Worm (Caenorhabditis elegans): Measurements from ENCODE around the gene smf-1.

Gene smf-1

DNA sequence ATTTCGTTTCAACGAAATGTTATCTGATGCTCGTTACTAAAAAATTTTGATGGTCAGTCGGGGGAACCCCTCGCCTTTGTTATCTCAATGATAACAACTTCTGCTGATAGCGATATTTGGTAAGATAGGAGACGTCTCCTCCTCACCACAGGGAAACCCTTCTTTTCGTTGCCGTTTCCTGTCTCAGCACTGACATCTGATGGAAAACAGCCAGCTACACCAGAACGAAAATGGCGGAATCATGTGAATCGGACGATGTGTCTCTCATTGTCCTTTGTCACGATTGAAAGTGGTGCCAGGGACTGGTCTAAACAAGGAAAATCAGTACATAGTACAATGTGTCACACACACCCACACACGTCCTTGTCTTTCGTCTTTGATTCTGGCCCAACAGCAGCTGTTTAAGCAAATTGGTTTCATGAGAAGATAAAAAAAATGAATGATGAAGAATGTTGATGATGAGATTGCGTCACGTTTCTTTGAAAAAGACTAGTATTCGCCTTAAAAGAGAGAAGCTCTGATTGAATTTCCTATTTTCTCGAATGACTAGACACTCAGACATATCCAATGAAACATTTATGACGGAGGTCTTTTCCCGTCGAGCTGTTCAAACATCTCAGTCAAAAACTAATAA, 13.6 kb upstream of the smf-1 start (continued):
- TF ChIP-seq hmg-1.1 (GFP tag; IDR thresholded peaks at IDR 0.05): no peak
- peak; percentile 67; the same call in 1 of the 2 replicates for TF ChIP-seq saeg-2 (GFP tag; IDR thresholded peaks at IDR 0.05)
- no peak for TF ChIP-seq ama-1 (optimal IDR thresholded peaks at IDR 0.05)
- peak; percentile 59 for TF ChIP-seq ces-1 (GFP tag; optimal IDR thresholded peaks at IDR 0.05)
- peak; percentile 72 for TF ChIP-seq mep-1 (tag; optimal IDR thresholded peaks at IDR 0.05)
- TF ChIP-seq nhr-41 (GFP tag; IDR thresholded peaks at IDR 0.05): no peak
- TF ChIP-seq ceh-20 (GFP tag; IDR thresholded peaks at IDR 0.05): peak; percentile 62; the same call in 1 of the 2 replicates
- no peak for TF ChIP-seq attf-4 (tag; optimal IDR thresholded peaks at IDR 0.05)
- TF ChIP-seq daf-12 (tag; optimal IDR thresholded peaks at IDR 0.05): no peak
- peak; percentile 63 for TF ChIP-seq nhr-25 (tag; optimal IDR thresholded peaks at IDR 0.05; ENCODE audit: borderline replicate concordance, insufficient read depth)
- TF ChIP-seq tra-1 (GFP tag; IDR thresholded peaks at IDR 0.05): no peak
- TF ChIP-seq zip-2 (tag; optimal IDR thresholded peaks at IDR 0.05): no peak
- TF ChIP-seq mxl-2 (GFP tag; conservative IDR thresholded peaks at IDR 0.05): peak; percentile 79
- no peak for TF ChIP-seq jun-1 (tag; optimal IDR thresholded peaks at IDR 0.05)
- TF ChIP-seq lir-3 (tag; optimal IDR thresholded peaks at IDR 0.05): no peak
- no peak for TF ChIP-seq nhr-76 (tag; optimal IDR thresholded peaks at IDR 0.05)
- peak; percentile 75 for TF ChIP-seq php-3 (GFP tag; IDR thresholded peaks at IDR 0.05)
- peak; percentile 80 for TF ChIP-seq mxl-3 (GFP tag; optimal IDR thresholded peaks at IDR 0.05)
- TF ChIP-seq F37D6.2 (tag; optimal IDR thresholded peaks at IDR 0.05): no peak
- TF ChIP-seq arid-1 (GFP tag; conservative IDR thresholded peaks at IDR 0.05): no peak
- TF ChIP-seq tag-97 (GFP tag; IDR thresholded peaks at IDR 0.05): no peak

DNA sequence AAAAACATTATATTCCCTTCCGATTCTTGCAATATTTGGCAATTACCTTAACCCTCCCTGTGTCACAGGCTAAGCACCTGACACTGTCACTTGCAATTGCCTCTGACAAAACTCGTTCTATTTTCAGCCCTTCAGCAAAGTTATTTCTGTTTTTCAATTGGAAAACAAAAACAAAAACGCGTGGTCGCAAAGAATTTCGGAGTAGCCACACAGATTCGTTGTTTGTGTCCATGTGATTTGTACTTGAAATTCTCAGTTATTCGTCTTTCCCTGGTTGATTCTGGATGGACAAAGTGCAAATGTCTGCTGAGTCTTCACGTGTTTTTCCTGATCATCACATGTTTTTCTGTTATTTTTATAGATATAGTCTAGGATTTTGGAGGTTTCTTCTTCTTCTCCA, 12.6 kb upstream of the smf-1 start:
- TF ChIP-seq daf-12 (tag; optimal IDR thresholded peaks at IDR 0.05): no peak
- TF ChIP-seq zfp-2 (tag; optimal IDR thresholded peaks at IDR 0.05): no peak
- TF ChIP-seq F26F4.8 (GFP tag; conservative IDR thresholded peaks at IDR 0.05): no peak
- 0 out of 2 replicates have a peak, but pooled peaks have one; percentile 13 for TF ChIP-seq mdt-29 (GFP tag; IDR thresholded peaks at IDR 0.05)
- peak; percentile 3 for TF ChIP-seq nhr-28 (tag; optimal IDR thresholded peaks at IDR 0.05)
- TF ChIP-seq daf-16 (GFP tag; optimal IDR thresholded peaks at IDR 0.05): peak in 1 of 2 experiments; percentile 91
- peak; percentile 23 for TF ChIP-seq daf-16 (tag; optimal IDR thresholded peaks at IDR 0.05)
- peak; percentile 64 for TF ChIP-seq nhr-48 (tag; optimal IDR thresholded peaks at IDR 0.05)
- no peak for TF ChIP-seq attf-4 (tag; optimal IDR thresholded peaks at IDR 0.05)
- TF ChIP-seq dve-1 (tag; optimal IDR thresholded peaks at IDR 0.05; ENCODE audit: insufficient read depth): peak; percentile 60
- TF ChIP-seq ctbp-1 (GFP tag; IDR thresholded peaks at IDR 0.05): no peak; the same call in 1 of the 2 replicates
- TF ChIP-seq spr-3 (GFP tag; optimal IDR thresholded peaks at IDR 0.05): no peak
- no peak for TF ChIP-seq nhr-25 (tag; optimal IDR thresholded peaks at IDR 0.05; ENCODE audit: borderline replicate concordance, insufficient read depth)
- no peak for TF ChIP-seq T20F7.1 (GFP tag; optimal IDR thresholded peaks at IDR 0.05)
- no peak for TF ChIP-seq egl-27 (tag; optimal IDR thresholded peaks at IDR 0.05)
- TF ChIP-seq ceh-20 (GFP tag; IDR thresholded peaks at IDR 0.05): no peak
- TF ChIP-seq sdz-12 (GFP tag; optimal IDR thresholded peaks at IDR 0.05): no peak
- TF ChIP-seq hlh-30 (tag; optimal IDR thresholded peaks at IDR 0.05; ENCODE audit: insufficient read depth): peak; percentile 95
- no peak for TF ChIP-seq lin-38 (GFP tag; IDR thresholded peaks at IDR 0.05)
- peak; percentile 41; the same call in 1 of the 2 replicates for TF ChIP-seq dmd-6 (GFP tag; IDR thresholded peaks at IDR 0.05)
- TF ChIP-seq nhr-77 (tag; optimal IDR thresholded peaks at IDR 0.05): no peak
- TF ChIP-seq jun-1 (tag; optimal IDR thresholded peaks at IDR 0.05): no peak
- TF ChIP-seq rbr-2 (tag; optimal IDR thresholded peaks at IDR 0.05): no peak
- no peak for TF ChIP-seq pha-4 (GFP tag; IDR thresholded peaks at IDR 0.05)
- no peak for TF ChIP-seq pha-4 (tag; optimal IDR thresholded peaks at IDR 0.05)
- TF ChIP-seq daf-19 (GFP tag; conservative IDR thresholded peaks at IDR 0.05): no peak
- peak in 1 of 2 experiments; percentile 40 for TF ChIP-seq lsy-2 (tag; optimal IDR thresholded peaks at IDR 0.05)
- TF ChIP-seq nhr-42 (GFP tag; IDR thresholded peaks at IDR 0.05): no peak
- no peak for TF ChIP-seq Y5F2A.4 (GFP tag; optimal IDR thresholded peaks at IDR 0.05)
- TF ChIP-seq Y75B8A.6 (GFP tag; IDR thresholded peaks at IDR 0.05): no peak
- no peak for TF ChIP-seq snpc-1.2 (GFP tag; IDR thresholded peaks at IDR 0.05)
- TF ChIP-seq aly-2 (tag; optimal IDR thresholded peaks at IDR 0.05): no peak
- TF ChIP-seq T26A8.4 (GFP tag; IDR thresholded peaks at IDR 0.05): no peak
- TF ChIP-seq nhr-111 (GFP tag; optimal IDR thresholded peaks at IDR 0.05): no peak

Measured in whole organism, L4 larva.